Worm (Caenorhabditis elegans): ENCODE data around the gene F53C3.11.

The F53C3.11 gene

ce11 chrII:3893911-3894310 lies 12.6 kb downstream of the F53C3.11 start:
- no peak for TF ChIP-seq skn-1 (tag; optimal IDR thresholded peaks at IDR 0.05)
- TF ChIP-seq nhr-23 (tag; optimal IDR thresholded peaks at IDR 0.05), result no peak
- no peak for TF ChIP-seq elt-3 (tag; optimal IDR thresholded peaks at IDR 0.05)
- no peak for TF ChIP-seq dmd-4 (tag; optimal IDR thresholded peaks at IDR 0.05)
- TF ChIP-seq mdl-1 (tag; optimal IDR thresholded peaks at IDR 0.05), result no peak
- no peak for TF ChIP-seq gmeb-1 (tag; optimal IDR thresholded peaks at IDR 0.05)
- no peak for TF ChIP-seq nhr-21 (tag; optimal IDR thresholded peaks at IDR 0.05)
- TF ChIP-seq ceh-16 (tag; optimal IDR thresholded peaks at IDR 0.05), result no peak
- TF ChIP-seq sma-3 (GFP tag; optimal IDR thresholded peaks at IDR 0.05), result no peak
- no peak for TF ChIP-seq nhr-10 (tag; optimal IDR thresholded peaks at IDR 0.05)
- TF ChIP-seq elt-1 (tag; optimal IDR thresholded peaks at IDR 0.05), result no peak

- TF ChIP-seq ceh-16 (tag; optimal IDR thresholded peaks at IDR 0.05), result no peak
- TF ChIP-seq ceh-82 (tag; optimal IDR thresholded peaks at IDR 0.05), result no peak
- no peak for TF ChIP-seq lin-39 (tag; optimal IDR thresholded peaks at IDR 0.05)
These were observed 15.4 kb downstream of the F53C3.11 start, which contains the start of gene F53C3.8 for ce11 chrII:3891124-3891523. TSS of gene F53C3.8 (plus strand) at chrII:3891424.

ce11 chrII:3879945-3880344 lies 26.6 kb downstream of the F53C3.11 start, which contains the start of gene nhr-166:
TSS of gene nhr-166 (plus strand) at chrII:3880245.
- no peak for TF ChIP-seq lin-13 (GFP tag; optimal IDR thresholded peaks at IDR 0.05)
- TF ChIP-seq ZK546.5 (tag; optimal IDR thresholded peaks at IDR 0.05), result no peak
- no peak for TF ChIP-seq sem-4 (tag; optimal IDR thresholded peaks at IDR 0.05)
- no peak for TF ChIP-seq mab-5 (tag; optimal IDR thresholded peaks at IDR 0.05)
- no peak for TF ChIP-seq unc-55 (GFP tag; optimal IDR thresholded peaks at IDR 0.05)
- TF ChIP-seq elt-1 (tag; optimal IDR thresholded peaks at IDR 0.05), result no peak
- no peak for TF ChIP-seq gmeb-1 (tag; optimal IDR thresholded peaks at IDR 0.05)
- no peak for TF ChIP-seq nhr-77 (tag; optimal IDR thresholded peaks at IDR 0.05)
- TF ChIP-seq ztf-11 (tag; optimal IDR thresholded peaks at IDR 0.05), result no peak

DNA sequence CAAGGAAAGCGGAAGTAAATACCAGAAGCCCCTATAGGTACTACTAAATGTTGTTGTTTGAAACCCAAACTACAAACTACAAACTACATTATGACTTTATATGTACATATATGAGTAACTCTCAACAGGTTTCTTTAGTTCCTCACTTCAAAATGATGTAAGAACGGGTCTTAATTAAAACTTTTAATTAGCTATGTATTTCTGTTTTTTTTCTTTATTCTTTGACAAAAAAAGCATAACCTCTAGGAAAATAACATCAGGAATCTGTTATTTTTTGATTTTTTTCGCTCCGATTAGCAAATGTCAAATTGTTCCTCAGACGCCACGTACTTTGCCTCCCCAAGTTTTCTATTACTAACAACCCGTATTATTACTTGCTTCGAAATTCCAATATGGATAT lies 28.2 kb downstream of the F53C3.11 start, which contains the start of gene srh-250:
Gene srh-250, plus strand, starts transcription at position 301 of the 400 bp plus-strand sequence.
- TF ChIP-seq sem-4 (tag; optimal IDR thresholded peaks at IDR 0.05) (no peak), ceh-16 (tag; optimal IDR thresholded peaks at IDR 0.05) (no peak), C34F6.9 (tag; optimal IDR thresholded peaks at IDR 0.05) (no peak), mbf-1 (tag; optimal IDR thresholded peaks at IDR 0.05) (no peak), blmp-1 (tag; optimal IDR thresholded peaks at IDR 0.05; ENCODE audit: insufficient read depth) (no peak), mdl-1 (tag; optimal IDR thresholded peaks at IDR 0.05) (no peak)

ce11 chrII:3877874-3878273 lies 28.6 kb downstream of the F53C3.11 start, which contains the start of gene sdz-7:
TSS of gene sdz-7 (minus strand) at chrII:3877974.
- no peak for TF ChIP-seq crh-2 (tag; optimal IDR thresholded peaks at IDR 0.05)
- TF ChIP-seq mab-5 (tag; optimal IDR thresholded peaks at IDR 0.05), result no peak
- TF ChIP-seq nhr-237 (tag; optimal IDR thresholded peaks at IDR 0.05), result no peak
- TF ChIP-seq alr-1 (tag; optimal IDR thresholded peaks at IDR 0.05), result no peak
- TF ChIP-seq nhr-11 (tag; optimal IDR thresholded peaks at IDR 0.05), result no peak
- TF ChIP-seq elt-1 (tag; optimal IDR thresholded peaks at IDR 0.05), result no peak
- no peak for TF ChIP-seq peb-1 (tag; optimal IDR thresholded peaks at IDR 0.05)

ce11 chrII:3877127-3877526 lies 29.4 kb downstream of the F53C3.11 start, which contains the start of gene nep-3:
TSS of gene nep-3 (minus strand) at chrII:3877227.
- TF ChIP-seq mbf-1 (tag; optimal IDR thresholded peaks at IDR 0.05) (no peak), peb-1 (tag; optimal IDR thresholded peaks at IDR 0.05) (no peak), fos-1 (tag; optimal IDR thresholded peaks at IDR 0.05) (no peak), lin-11 (tag; optimal IDR thresholded peaks at IDR 0.05) (no peak), elt-3 (tag; optimal IDR thresholded peaks at IDR 0.05) (no peak), alr-1 (tag; optimal IDR thresholded peaks at IDR 0.05) (no peak), skn-1 (tag; optimal IDR thresholded peaks at IDR 0.05) (no peak), sma-3 (GFP tag; optimal IDR thresholded peaks at IDR 0.05) (no peak), aly-2 (tag; optimal IDR thresholded peaks at IDR 0.05) (no peak), sem-4 (tag; optimal IDR thresholded peaks at IDR 0.05) (no peak), gmeb-1 (tag; optimal IDR thresholded peaks at IDR 0.05) (no peak), nhr-21 (tag; optimal IDR thresholded peaks at IDR 0.05) (no peak), unc-62 (GFP tag; optimal IDR thresholded peaks at IDR 0.05) (no peak), ZK546.5 (tag; optimal IDR thresholded peaks at IDR 0.05) (no peak), crh-2 (tag; optimal IDR thresholded peaks at IDR 0.05) (no peak), nhr-25 (tag; optimal IDR thresholded peaks at IDR 0.05) (no peak), nhr-77 (tag; optimal IDR thresholded peaks at IDR 0.05) (no peak), elt-1 (tag; optimal IDR thresholded peaks at IDR 0.05) (no peak), mdl-1 (tag; optimal IDR thresholded peaks at IDR 0.05) (no peak)

Measured in whole organism, L2 larva.